Fruit fly (Drosophila melanogaster): ENCODE results near the gene gd.

- TF ChIP-seq insv (optimal IDR thresholded peaks at IDR 0.05), result no peak
- TF ChIP-seq Sin3A (optimal IDR thresholded peaks at IDR 0.05), result no peak
- TF ChIP-seq psq (optimal IDR thresholded peaks at IDR 0.05), result peak; percentile 41
- TF ChIP-seq ttk (optimal IDR thresholded peaks at IDR 0.05), result no peak
- TF ChIP-seq h (optimal IDR thresholded peaks at IDR 0.05), result no peak
- TF ChIP-seq Myc (optimal IDR thresholded peaks at IDR 0.05), result no peak
Measured at dm6 chrX:12012149-12013097, 24.9 kb upstream of the gd start, which contains the start of the genes CG1492 and regucalcin.
